Fruit fly (Drosophila melanogaster): ENCODE measurements around the gene polybromo.
A peak's percentile ranks its signal among the peaks of the same experiment; 100 is the strongest.

polybromo gene

DNA sequence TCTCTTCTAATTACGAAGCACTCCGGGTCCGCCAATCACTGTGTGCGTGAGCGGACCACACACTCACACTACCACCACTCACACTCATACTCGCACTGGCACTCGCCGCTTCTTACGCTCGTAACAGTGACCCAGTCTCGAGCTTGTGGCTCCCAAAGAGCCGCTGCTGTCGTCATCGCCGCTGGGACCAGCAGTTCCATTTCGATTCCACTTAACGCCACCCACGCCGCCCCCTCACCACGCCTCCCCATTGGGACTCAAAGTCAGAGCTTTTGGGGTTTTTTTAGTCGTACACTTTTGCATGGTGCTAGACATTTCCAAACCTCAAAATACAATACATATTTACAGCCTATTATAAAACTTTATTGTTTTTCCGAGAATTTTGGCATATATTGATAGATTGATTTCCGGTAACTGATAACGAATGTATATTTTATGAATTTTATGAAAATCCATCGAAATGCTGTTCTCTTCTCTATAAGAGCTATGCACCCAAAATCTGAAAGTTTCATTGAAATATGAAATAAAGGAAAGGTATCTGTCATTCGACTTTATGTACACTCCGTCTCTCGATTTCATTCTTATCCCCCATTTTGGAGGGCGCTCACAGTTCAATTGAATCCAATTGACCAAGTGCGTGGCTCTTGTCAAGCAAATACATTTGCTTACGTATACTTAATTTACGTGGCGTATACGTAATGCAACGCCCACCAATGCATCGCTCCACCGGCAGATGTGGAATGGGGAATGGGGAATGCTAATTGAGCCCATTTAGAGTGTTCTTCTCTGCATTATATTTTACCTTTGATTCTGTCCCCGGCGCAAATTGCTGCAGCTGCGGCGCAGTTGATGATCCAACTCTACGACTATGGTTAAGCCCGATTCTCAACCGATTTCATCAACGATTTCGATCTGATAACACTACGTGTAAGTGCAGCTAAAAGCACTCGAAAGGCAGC, 33.5 kb downstream of the polybromo start, which contains the start of gene CG42331 (continued):
- TF ChIP-seq CG7556 (GFP tag; optimal IDR thresholded peaks at IDR 0.05): peak; percentile 73
- TF ChIP-seq CTCF (GFP tag; optimal IDR thresholded peaks at IDR 0.05): no peak
- peak; percentile 11 for TF ChIP-seq tx (GFP tag; optimal IDR thresholded peaks at IDR 0.05)
- TF ChIP-seq nerfin-2 (GFP tag; IDR thresholded peaks at IDR 0.05; ENCODE audit: partially characterized antibody): no peak
- TF ChIP-seq Ada2b (GFP tag; IDR thresholded peaks at IDR 0.05): peak; percentile 45
- peak; percentile 16 for TF ChIP-seq CG1602 (GFP tag; optimal IDR thresholded peaks at IDR 0.05)
- TF ChIP-seq crp (GFP tag; optimal IDR thresholded peaks at IDR 0.05): no peak
- TF ChIP-seq Chrac-16 (GFP tag; optimal IDR thresholded peaks at IDR 0.05): peak; percentile 1
- TF ChIP-seq BtbVII (GFP tag; optimal IDR thresholded peaks at IDR 0.05): peak; percentile 59
- no peak for TF ChIP-seq CG4617 (GFP tag; optimal IDR thresholded peaks at IDR 0.05; ENCODE audit: borderline replicate concordance)
- peak; percentile 86 for TF ChIP-seq gem (tag; optimal IDR thresholded peaks at IDR 0.05)
- no peak for TF ChIP-seq Dp (GFP tag; optimal IDR thresholded peaks at IDR 0.05)
- peak; percentile 52 for TF ChIP-seq CG4424 (GFP tag; optimal IDR thresholded peaks at IDR 0.05)
- peak; percentile 67 for TF ChIP-seq CG2712 (tag; optimal IDR thresholded peaks at IDR 0.05)
- no peak for TF ChIP-seq h (optimal IDR thresholded peaks at IDR 0.05)
- TF ChIP-seq CG7357 (GFP tag; IDR thresholded peaks at IDR 0.05): no peak
- TF ChIP-seq D19B (GFP tag; optimal IDR thresholded peaks at IDR 0.05): peak; percentile 61
- no peak for TF ChIP-seq BEAF-32 (GFP tag; optimal IDR thresholded peaks at IDR 0.05)
- TF ChIP-seq vfl (GFP tag; optimal IDR thresholded peaks at IDR 0.05): no peak
- TF ChIP-seq Awh (GFP tag; IDR thresholded peaks at IDR 0.05): no peak
- TF ChIP-seq CG18599 (GFP tag; optimal IDR thresholded peaks at IDR 0.05): peak; percentile 68
- TF ChIP-seq cg (GFP tag; optimal IDR thresholded peaks at IDR 0.05): peak; percentile 76
- TF ChIP-seq CG1233 (GFP tag; optimal IDR thresholded peaks at IDR 0.05): peak; percentile 31
- peak; percentile 21 for TF ChIP-seq Myb (GFP tag; optimal IDR thresholded peaks at IDR 0.05)
- no peak for TF ChIP-seq CG16813 (GFP tag; IDR thresholded peaks at IDR 0.05; ENCODE audit: partially characterized antibody)
- peak; percentile 58 for TF ChIP-seq stc (GFP tag; IDR thresholded peaks at IDR 0.05)
- peak; percentile 25; the same call in 1 of the 2 replicates for TF ChIP-seq onecut (GFP tag; IDR thresholded peaks at IDR 0.05)
- no peak for TF ChIP-seq Hmx (GFP tag; optimal IDR thresholded peaks at IDR 0.05)
- peak; percentile 46; the same call in 1 of the 2 replicates for TF ChIP-seq CG10366 (GFP tag; IDR thresholded peaks at IDR 0.05)
- peak; percentile 27 for TF ChIP-seq caup (GFP tag; optimal IDR thresholded peaks at IDR 0.05; ENCODE audit: severe bottlenecking)
- TF ChIP-seq Xrp1 (GFP tag; IDR thresholded peaks at IDR 0.05): peak; percentile 61; the same call in 1 of the 2 replicates
- peak; percentile 57; the same call in 2 of the 3 replicates for TF ChIP-seq B-H1 (GFP tag; IDR thresholded peaks at IDR 0.05)
- peak; percentile 2; the same call in 1 of the 2 replicates for TF ChIP-seq NFAT (GFP tag; IDR thresholded peaks at IDR 0.05)
- TF ChIP-seq NC2α (GFP tag; optimal IDR thresholded peaks at IDR 0.05): no peak
- TF ChIP-seq CG11456 (GFP tag; IDR thresholded peaks at IDR 0.05): no peak
- peak; percentile 54 for TF ChIP-seq CG10209 (GFP tag; optimal IDR thresholded peaks at IDR 0.05)
- peak; percentile 33 for TF ChIP-seq CG15514 (GFP tag; optimal IDR thresholded peaks at IDR 0.05)
- no peak for TF ChIP-seq ro (GFP tag; IDR thresholded peaks at IDR 0.05)
- TF ChIP-seq B-H2 (GFP tag; optimal IDR thresholded peaks at IDR 0.05): peak; percentile 4
- TF ChIP-seq CG6272 (GFP tag; IDR thresholded peaks at IDR 0.05): no peak
- TF ChIP-seq CG9932 (GFP tag; IDR thresholded peaks at IDR 0.05): 0 out of 2 replicates have a peak, but pooled peaks have one; percentile 6
- TF ChIP-seq CG8388 (GFP tag; optimal IDR thresholded peaks at IDR 0.05): peak; percentile 43
- peak; percentile 16 for TF ChIP-seq sqz (GFP tag; optimal IDR thresholded peaks at IDR 0.05)
- TF ChIP-seq Blimp-1 (GFP tag; optimal IDR thresholded peaks at IDR 0.05): no peak
- TF ChIP-seq Mes4 (GFP tag; optimal IDR thresholded peaks at IDR 0.05): no peak
- no peak for TF ChIP-seq CG14860 (GFP tag; IDR thresholded peaks at IDR 0.05; ENCODE audit: partially characterized antibody)
- no peak for TF ChIP-seq CG4282 (GFP tag; optimal IDR thresholded peaks at IDR 0.05)
- TF ChIP-seq CG7987 (GFP tag; optimal IDR thresholded peaks at IDR 0.05): no peak
